Worm (Caenorhabditis elegans): Measurements from ENCODE around the gene clec-208.

ce11 chrV:2067985-2068499 lies 29.7 kb upstream of the clec-208 start, which contains the start of gene lbp-9:
- TF ChIP-seq mdl-1 (tag; optimal IDR thresholded peaks at IDR 0.05): peak in 1 of 2 experiments; percentile 53
- TF ChIP-seq ceh-16 (tag; optimal IDR thresholded peaks at IDR 0.05): no peak
- TF ChIP-seq R02D3.7 (tag; optimal IDR thresholded peaks at IDR 0.05): no peak
- TF ChIP-seq F13H6.1 (tag; optimal IDR thresholded peaks at IDR 0.05): peak; percentile 25
- TF ChIP-seq elt-3 (tag; optimal IDR thresholded peaks at IDR 0.05): no peak
- TF ChIP-seq C34F6.9 (tag; optimal IDR thresholded peaks at IDR 0.05): peak; percentile 88
- no peak for TF ChIP-seq dmd-4 (tag; optimal IDR thresholded peaks at IDR 0.05)
- TF ChIP-seq peb-1 (tag; optimal IDR thresholded peaks at IDR 0.05): no peak
- no peak for TF ChIP-seq unc-62 (GFP tag; optimal IDR thresholded peaks at IDR 0.05)
- no peak for TF ChIP-seq ztf-11 (tag; optimal IDR thresholded peaks at IDR 0.05)
- peak; percentile 20 for TF ChIP-seq egl-27 (tag; optimal IDR thresholded peaks at IDR 0.05)
- TF ChIP-seq ama-1 (optimal IDR thresholded peaks at IDR 0.05): no peak
- no peak for TF ChIP-seq unc-39 (tag; optimal IDR thresholded peaks at IDR 0.05)
- no peak for TF ChIP-seq nhr-237 (tag; optimal IDR thresholded peaks at IDR 0.05)

Data from whole organism, L2 larva.